Fruit fly (Drosophila melanogaster) Kc167 (cell line): ENCODE data around the gene ppk18.

ENCODE experiments used
- Myc ChIP-seq: fragments of >200 bp; optimal IDR thresholded peaks from 2 replicates; lab custom pipeline; 2017; ENCODE audit warnings: missing external identifiers
- Sin3A ChIP-seq: fragments of >200 bp; optimal IDR thresholded peaks from 2 replicates; lab custom pipeline; 2018; ENCODE audit warnings: missing external identifiers
- h ChIP-seq: fragments of >200 bp; optimal IDR thresholded peaks from 3 replicates; lab custom pipeline; 2018; ENCODE audit warnings: missing external identifiers
- insv ChIP-seq: fragments of >200 bp; optimal IDR thresholded peaks from 3 replicates; lab custom pipeline; 2018; ENCODE audit warnings: missing external identifiers
- psq ChIP-seq: fragments of >200 bp; optimal IDR thresholded peaks from 2 replicates; lab custom pipeline; 2017; ENCODE audit warnings: missing external identifiers
- ttk ChIP-seq: sonication (Bioruptor generic); optimal IDR thresholded peaks from 2 replicates; lab custom pipeline; 2017; ENCODE audit warnings: missing external identifiers

ppk18 gene

dm6 chr2L:9766758-9767157, 4.0 kb downstream of the ppk18 start, which contains the start of gene CG4017:
CG4017 (plus strand) TSS chr2L:9767058.
- TF ChIP-seq ttk (no peak), h (lab: Kevin White, UChicago) (no peak), Myc (no peak), psq (lab: Kevin White, UChicago) (no peak), insv (no peak), Sin3A (no peak)

DNA sequence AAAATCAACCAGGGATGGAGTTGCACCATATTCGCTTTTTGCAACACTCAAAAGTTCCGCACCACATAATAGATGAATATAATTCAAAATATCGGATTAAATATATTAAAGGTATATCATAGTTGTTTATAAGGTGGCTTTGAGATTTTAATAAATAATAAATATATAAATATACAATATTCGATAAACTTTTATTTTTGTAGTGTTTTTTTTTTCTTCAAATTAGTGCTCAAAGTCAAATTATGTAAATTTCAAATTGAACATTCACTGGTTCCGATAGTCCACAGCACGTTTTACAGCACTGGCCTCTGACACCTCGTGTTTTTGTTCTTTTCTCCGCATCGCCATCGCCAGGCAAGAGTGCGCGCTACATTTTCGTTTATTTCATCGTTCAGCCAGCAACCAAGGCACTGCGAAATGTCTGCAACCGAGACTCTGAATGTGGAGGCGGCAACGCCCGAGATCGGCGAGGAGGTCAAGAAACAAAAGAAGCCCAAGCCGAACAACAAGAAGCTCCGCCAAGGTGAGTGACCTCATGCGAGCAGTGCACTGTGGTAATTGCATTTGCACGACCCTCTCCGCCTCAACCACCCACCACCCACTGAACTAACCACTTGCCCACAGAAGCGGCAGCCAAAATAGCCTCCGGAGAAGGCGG, 7.5 kb downstream of the ppk18 start, which contains the start of the genes Taf11 and und:
Gene Taf11 (minus strand): TSS at position 51 of the 658 bp plus-strand sequence.
Gene und (plus strand): TSS at position 158 of the 658 bp plus-strand sequence.
- TF ChIP-seq psq (lab: Kevin White, UChicago) (no peak), h (lab: Kevin White, UChicago) (no peak), insv (no peak), Myc (no peak), Sin3A (no peak), ttk (no peak)

DNA sequence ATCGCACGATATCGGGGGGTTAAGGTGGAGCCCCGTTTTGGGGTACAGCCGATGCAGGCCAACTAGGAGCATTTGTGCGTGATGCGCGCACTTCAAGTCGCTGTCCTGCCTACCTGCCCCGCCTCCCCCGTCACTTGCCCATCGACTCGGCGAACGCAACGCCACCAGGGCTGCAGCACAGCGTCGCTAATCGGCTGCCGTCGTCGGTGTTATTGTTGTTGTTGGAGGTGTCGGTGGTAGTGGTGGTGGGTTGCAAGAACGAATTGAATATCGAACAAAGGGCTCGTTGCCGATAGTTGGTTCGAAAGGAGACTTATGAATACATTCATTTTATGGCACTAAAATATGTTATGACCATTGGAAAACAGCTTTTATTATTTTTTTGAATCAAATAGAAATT, 11.9 kb downstream of the ppk18 start:
- TF ChIP-seq psq (lab: Kevin White, UChicago) = no peak
- TF ChIP-seq ttk = no peak
- TF ChIP-seq insv = no peak
- TF ChIP-seq h (lab: Kevin White, UChicago) = no peak
- TF ChIP-seq Myc = no peak
- no peak for TF ChIP-seq Sin3A

DNA sequence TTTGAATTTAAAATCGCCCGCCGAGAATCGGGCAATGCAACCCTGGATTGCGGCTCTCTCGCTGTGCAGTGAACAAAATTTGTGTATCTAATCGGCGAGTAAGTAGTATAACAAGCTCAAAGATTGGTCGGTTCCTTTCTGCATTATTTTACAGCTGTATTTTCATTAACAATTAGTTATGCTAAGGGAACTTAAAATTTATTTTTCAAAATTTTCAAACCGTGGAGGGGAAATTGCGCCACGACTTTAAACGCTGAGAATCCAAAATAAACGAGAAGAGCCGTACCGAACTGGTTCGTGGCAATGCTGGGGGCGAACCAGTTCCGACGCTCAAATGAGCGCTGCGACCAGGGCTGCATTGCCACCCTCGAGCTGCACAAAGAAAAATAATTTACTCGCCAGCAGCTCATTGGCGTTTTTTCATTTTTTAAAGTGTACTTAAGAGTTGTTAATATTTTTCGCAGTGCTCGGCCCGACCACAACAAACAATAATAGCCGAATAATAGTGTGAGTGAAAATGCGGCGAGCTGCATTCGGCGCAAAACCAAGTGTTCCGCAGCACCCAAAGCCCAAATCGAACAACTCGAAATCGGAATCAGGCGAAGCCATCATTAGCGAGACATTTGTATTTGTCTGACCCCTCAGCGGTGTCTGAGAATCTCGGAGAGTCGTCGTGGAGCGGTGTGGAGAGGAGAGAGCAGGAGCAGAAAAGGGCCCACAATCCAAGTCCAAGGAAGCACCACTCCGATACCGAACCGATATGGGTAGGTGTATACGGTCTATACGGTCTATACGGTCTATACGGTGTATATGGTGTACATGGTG, 12.6 kb downstream of the ppk18 start, which contains the start of gene zf30C:
Gene zf30C (plus strand): TSS at position 353 of the 825 bp plus-strand sequence.
- TF ChIP-seq h (lab: Kevin White, UChicago) = no peak
- TF ChIP-seq psq (lab: Kevin White, UChicago) = no peak
- no peak for TF ChIP-seq ttk
- TF ChIP-seq Myc = no peak
- TF ChIP-seq insv = no peak
- no peak for TF ChIP-seq Sin3A

DNA sequence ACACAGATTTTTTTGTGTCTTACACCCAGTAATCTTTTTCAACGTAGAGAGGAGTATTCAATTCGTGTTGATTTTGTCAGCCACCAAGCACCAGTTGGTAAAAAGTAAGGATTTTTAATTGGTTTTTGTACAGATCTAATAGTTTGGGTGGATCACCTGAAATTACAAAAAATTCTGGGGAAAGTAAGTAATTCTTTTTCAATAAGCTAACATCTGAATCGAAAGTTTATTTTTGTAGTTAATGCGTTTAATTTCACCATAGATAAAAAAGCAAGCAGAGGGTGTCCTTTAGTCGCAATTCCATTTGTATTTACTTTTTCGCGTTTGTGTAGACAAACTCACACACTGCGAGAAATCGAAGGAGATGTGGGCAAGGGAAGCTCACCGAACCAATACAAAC, 16.0 kb downstream of the ppk18 start:
- TF ChIP-seq Sin3A = no peak
- TF ChIP-seq insv = no peak
- no peak for TF ChIP-seq h (lab: Kevin White, UChicago)
- TF ChIP-seq psq (lab: Kevin White, UChicago) = no peak
- no peak for TF ChIP-seq ttk
- TF ChIP-seq Myc = no peak

DNA sequence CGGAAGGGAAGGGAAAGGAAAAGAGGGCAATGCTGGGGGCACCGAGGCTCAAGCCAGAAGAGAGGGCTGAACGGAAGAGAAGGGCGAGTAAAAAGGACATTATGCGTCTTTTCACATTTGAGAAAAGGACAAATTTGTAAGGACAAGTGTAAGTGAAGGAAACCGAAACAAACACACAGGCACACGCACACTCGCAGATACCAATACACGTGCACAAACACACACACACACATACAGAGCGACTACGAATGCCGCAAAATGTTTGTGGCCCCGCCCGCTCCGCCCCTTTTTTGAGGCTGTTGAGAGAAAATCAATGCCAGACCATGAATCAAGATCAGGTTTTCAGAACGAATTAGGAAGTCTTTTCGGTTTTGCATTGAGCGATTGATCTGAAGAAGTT, 17.4 kb downstream of the ppk18 start:
- no peak for TF ChIP-seq h (lab: Kevin White, UChicago)
- TF ChIP-seq psq (lab: Kevin White, UChicago) = no peak
- TF ChIP-seq Myc = no peak
- no peak for TF ChIP-seq ttk
- no peak for TF ChIP-seq insv
- no peak for TF ChIP-seq Sin3A

- no peak for TF ChIP-seq Myc
- no peak for TF ChIP-seq psq (lab: Kevin White, UChicago)
- no peak for TF ChIP-seq insv
- no peak for TF ChIP-seq h (lab: Kevin White, UChicago)
- no peak for TF ChIP-seq Sin3A
- no peak for TF ChIP-seq ttk
Measured at dm6 chr2L:9749745-9750144, 21.1 kb downstream of the ppk18 start, which contains the start of gene Cyp4e3. Cyp4e3 (minus strand) TSS chr2L:9750071.

DNA sequence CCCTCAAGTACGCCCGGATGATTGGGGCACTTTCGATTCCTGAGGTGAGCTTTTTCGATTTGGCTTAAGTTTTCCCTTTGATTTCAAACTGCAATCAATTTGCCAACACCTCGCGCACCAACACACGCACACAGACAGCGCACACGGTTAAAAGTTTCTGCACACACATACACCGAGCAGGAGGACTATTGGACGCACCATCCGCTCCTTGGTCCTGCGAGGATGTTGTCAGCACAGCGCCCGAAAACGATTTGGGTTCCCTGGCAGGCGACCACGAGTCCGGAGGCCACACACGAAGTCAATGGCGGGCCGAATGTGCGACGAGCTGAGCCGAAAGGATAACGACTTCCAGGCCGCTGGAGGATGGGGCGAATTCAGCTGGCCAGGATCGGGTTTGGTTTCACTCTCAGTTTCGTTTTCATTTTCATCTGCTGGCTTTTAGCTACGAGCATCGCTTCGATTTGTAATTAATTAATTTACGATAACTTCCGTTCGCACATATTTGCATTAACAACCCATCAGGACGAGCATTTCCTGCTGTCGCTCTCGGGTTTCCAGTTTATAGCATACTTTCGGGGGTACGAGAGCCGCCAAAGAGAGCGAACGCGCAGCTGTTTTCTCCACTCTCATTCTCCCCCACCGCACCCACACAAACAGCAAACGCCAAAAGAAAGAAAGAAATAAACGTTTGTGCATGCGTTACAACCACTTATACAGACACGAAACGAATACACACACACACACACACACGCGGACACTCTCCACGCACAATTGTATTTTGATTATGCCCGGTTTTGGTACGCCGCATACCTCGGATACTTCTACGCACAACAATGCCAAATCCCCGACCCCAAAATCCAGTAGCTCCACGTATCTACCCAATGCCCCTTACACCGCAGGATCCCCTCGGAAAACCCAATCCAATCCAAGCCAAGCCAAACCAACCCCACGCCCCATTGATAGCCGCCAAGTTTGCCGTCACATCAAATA, 24.3 kb downstream of the ppk18 start, which contains the start of gene Nckx30C:
Gene Nckx30C (minus strand): TSS at position 260 of the 990 bp plus-strand sequence.
- TF ChIP-seq Myc (no peak), insv (no peak), h (lab: Kevin White, UChicago) (no peak), ttk (no peak), Sin3A (no peak), psq (lab: Kevin White, UChicago) (no peak)

DNA sequence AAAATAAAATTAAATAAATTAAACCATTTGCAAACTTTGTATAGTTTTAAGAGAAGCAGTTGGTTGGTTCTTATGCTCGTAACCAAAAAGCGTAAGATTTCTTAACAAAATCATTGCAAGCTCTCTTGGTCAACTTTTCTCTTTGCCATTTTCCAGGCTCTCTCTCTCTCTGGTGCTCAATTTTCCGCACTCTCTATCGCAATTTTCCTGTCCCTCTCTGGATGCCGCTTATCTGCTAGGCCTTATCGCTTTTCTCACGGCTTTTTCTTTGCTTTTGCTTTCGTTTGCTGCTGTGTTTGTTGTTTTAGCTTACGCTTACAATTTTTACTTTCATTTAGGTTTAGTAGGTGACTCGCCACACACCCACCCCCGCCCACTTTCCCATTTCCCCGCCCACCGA, 26.2 kb downstream of the ppk18 start:
- no peak for TF ChIP-seq ttk
- TF ChIP-seq Sin3A = no peak
- TF ChIP-seq insv = no peak
- TF ChIP-seq h (lab: Kevin White, UChicago) = no peak
- TF ChIP-seq Myc = no peak
- no peak for TF ChIP-seq psq (lab: Kevin White, UChicago)

- TF ChIP-seq ttk = no peak
- no peak for TF ChIP-seq psq (lab: Kevin White, UChicago)
- no peak for TF ChIP-seq Sin3A
- TF ChIP-seq insv = no peak
- no peak for TF ChIP-seq Myc
- TF ChIP-seq h (lab: Kevin White, UChicago) = no peak
Measured at dm6 chr2L:9743823-9744222, 27.0 kb downstream of the ppk18 start.

DNA sequence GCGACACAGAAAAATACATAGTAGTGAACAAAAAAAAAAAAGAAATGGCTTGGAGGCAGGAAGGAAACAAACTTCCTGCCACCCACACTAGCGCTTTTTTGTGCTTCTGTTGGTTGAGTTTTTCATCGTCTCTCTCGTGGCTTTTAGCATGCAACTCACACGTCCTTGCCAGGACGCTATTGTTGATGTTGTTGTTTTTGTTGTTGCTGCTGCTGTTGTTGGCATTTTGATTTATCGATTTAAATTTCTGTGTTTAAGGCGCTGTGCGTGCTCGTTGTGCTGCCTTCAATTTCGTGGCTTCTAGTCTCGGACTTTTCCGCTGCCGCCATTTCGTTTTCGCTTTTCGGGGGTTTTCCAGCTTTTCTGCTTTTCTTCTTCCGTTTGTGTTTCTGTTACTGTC, 31.1 kb downstream of the ppk18 start:
- no peak for TF ChIP-seq Sin3A

dm6 chr2L:9737803-9738202, 33.0 kb downstream of the ppk18 start:
- TF ChIP-seq insv (no peak), Myc (no peak), Sin3A (no peak), h (lab: Kevin White, UChicago) (no peak), ttk (no peak), psq (lab: Kevin White, UChicago) (no peak)
